Worm (Caenorhabditis elegans) whole organism, midembryonic: ENCODE measurements around the gene nhr-36.

Experiments
- T22C8.4 ChIP-seq: fragments of 200-800 bp; sonication (Bioruptor generic); IDR thresholded peaks from 2 replicates; pipeline ENCODE4 v1.3.6; 2022; ENCODE audit warnings: missing genetic modification characterization, missing compliant biosample characterization
- cog-1 ChIP-seq: sonication (generic microtip); optimal IDR thresholded peaks from 2 replicates; lab custom pipeline; 2016; ENCODE audit warnings: missing genetic modification characterization, missing compliant biosample characterization
- flt-1 ChIP-seq: fragments of 200-800 bp; sonication (Bioruptor generic); IDR thresholded peaks from 2 replicates; pipeline ENCODE4 v1.3.6; 2022; ENCODE audit warnings: missing genetic modification characterization, missing compliant biosample characterization
- klf-2 ChIP-seq: fragments of 200-800 bp; sonication (Bioruptor generic); conservative IDR thresholded peaks from 2 replicates; pipeline ENCODE4 v1.3.6; 2022; ENCODE audit warnings: missing genetic modification reagents, missing genetic modification characterization, missing compliant biosample characterization
- med-1 ChIP-seq: sonication (generic microtip); optimal IDR thresholded peaks from 2 replicates; lab custom pipeline; 2017; ENCODE audit warnings: missing genetic modification characterization, mild to moderate bottlenecking, missing compliant biosample characterization, antibody characterized with exemption, missing genetic modification reagents; ENCODE audit not compliant: insufficient read depth
- ref-1 ChIP-seq: fragments of 200-800 bp; sonication (Bioruptor generic); conservative IDR thresholded peaks from 2 replicates; pipeline ENCODE4 v1.3.6; 2022; ENCODE audit warnings: missing genetic modification reagents, missing genetic modification characterization, missing compliant biosample characterization
- tab-1 ChIP-seq: fragments of 200-800 bp; sonication (Bioruptor generic); IDR thresholded peaks from 2 replicates; pipeline ENCODE4 v1.3.6; 2022; ENCODE audit warnings: missing genetic modification characterization, missing compliant biosample characterization
- ztf-23 ChIP-seq: fragments of 200-800 bp; sonication (Bioruptor generic); IDR thresholded peaks from 2 replicates; pipeline ENCODE4 v1.3.6; 2022; ENCODE audit warnings: missing genetic modification reagents, missing genetic modification characterization, missing compliant biosample characterization
- ztf-29 ChIP-seq: fragments of 200-800 bp; sonication (Bioruptor generic); IDR thresholded peaks from 2 replicates; pipeline ENCODE4 v1.3.6; 2022; ENCODE audit warnings: missing genetic modification reagents, missing genetic modification characterization, missing compliant biosample characterization

- TF ChIP-seq flt-1 (GFP tag; lab: Robert Waterston, UW), result no peak
- TF ChIP-seq ztf-23 (GFP tag; lab: Robert Waterston, UW), result no peak
- no peak for TF ChIP-seq ref-1
- no peak for TF ChIP-seq T22C8.4
- TF ChIP-seq ztf-29, result no peak
- TF ChIP-seq klf-2 (GFP tag; lab: Robert Waterston, UW), result no peak
- TF ChIP-seq cog-1, result no peak
- no peak for TF ChIP-seq med-1 (GFP tag; lab: Kevin White, UChicago)
- TF ChIP-seq tab-1 (GFP tag; lab: Robert Waterston, UW), result no peak
These were observed 3.9 kb downstream of the nhr-36 start, which contains the start of gene F07C3.16 for ce11 chrV:9257467-9257866.
